Fruit fly (Drosophila melanogaster): ENCODE measurements around the gene CG6724.
A peak's percentile ranks its signal among the peaks of the same experiment; 100 is the strongest.

The CG6724 gene

DNA sequence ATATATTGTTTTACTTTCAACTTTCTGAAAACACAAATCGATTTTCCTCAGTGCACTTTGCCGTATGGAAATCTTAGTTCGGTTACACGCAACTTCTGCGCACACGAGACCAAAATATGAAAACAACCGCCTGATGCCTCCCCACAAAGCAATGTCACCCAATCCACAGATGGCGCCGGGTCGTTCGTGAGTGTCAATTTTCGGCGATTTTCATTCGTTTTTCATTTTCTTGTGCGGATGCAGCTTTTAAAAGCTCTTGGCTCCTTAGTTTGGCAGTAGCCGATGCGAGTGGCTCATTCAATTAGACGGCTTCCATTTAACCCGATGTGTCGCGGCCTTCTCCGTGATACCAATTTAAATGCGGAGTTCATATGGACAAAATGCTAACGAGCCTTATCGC is 45.8 kb downstream of the CG6724 start, which contains the start of gene CG6431:
Gene CG6431, plus strand, starts transcription at position 301 of the 400 bp plus-strand sequence.
- no peak for TF ChIP-seq D1 (tag; optimal IDR thresholded peaks at IDR 0.05)
- TF ChIP-seq EcR (GFP tag; optimal IDR thresholded peaks at IDR 0.05) = no peak
- no peak for TF ChIP-seq Snoo (tag; optimal IDR thresholded peaks at IDR 0.05)
- no peak for TF ChIP-seq fd96Ca (GFP tag; IDR thresholded peaks at IDR 0.05)
- TF ChIP-seq CG17806 (tag; optimal IDR thresholded peaks at IDR 0.05) = no peak
- TF ChIP-seq CG4496 (GFP tag; IDR thresholded peaks at IDR 0.05) = no peak
- TF ChIP-seq CG15710 (tag; optimal IDR thresholded peaks at IDR 0.05) = no peak
- no peak for TF ChIP-seq CG34367 (tag; optimal IDR thresholded peaks at IDR 0.05)
- no peak for TF ChIP-seq CG32121 (GFP tag; IDR thresholded peaks at IDR 0.05)
- no peak for TF ChIP-seq Pif1B (GFP tag; optimal IDR thresholded peaks at IDR 0.05)
- TF ChIP-seq CG14655 (GFP tag; optimal IDR thresholded peaks at IDR 0.05) = no peak
- no peak for TF ChIP-seq CG8301 (tag; optimal IDR thresholded peaks at IDR 0.05)
- TF ChIP-seq Ets98B (GFP tag; IDR thresholded peaks at IDR 0.05) = no peak
- no peak for TF ChIP-seq CG9948 (tag; optimal IDR thresholded peaks at IDR 0.05)
- no peak for TF ChIP-seq CG8159 (tag; optimal IDR thresholded peaks at IDR 0.05)
- TF ChIP-seq rn (GFP tag; IDR thresholded peaks at IDR 0.05) = no peak
- TF ChIP-seq CG13204 (GFP tag; optimal IDR thresholded peaks at IDR 0.05) = no peak
- no peak for TF ChIP-seq Pif1A (GFP tag; optimal IDR thresholded peaks at IDR 0.05)
- TF ChIP-seq CG10348 (GFP tag; IDR thresholded peaks at IDR 0.05) = no peak

DNA sequence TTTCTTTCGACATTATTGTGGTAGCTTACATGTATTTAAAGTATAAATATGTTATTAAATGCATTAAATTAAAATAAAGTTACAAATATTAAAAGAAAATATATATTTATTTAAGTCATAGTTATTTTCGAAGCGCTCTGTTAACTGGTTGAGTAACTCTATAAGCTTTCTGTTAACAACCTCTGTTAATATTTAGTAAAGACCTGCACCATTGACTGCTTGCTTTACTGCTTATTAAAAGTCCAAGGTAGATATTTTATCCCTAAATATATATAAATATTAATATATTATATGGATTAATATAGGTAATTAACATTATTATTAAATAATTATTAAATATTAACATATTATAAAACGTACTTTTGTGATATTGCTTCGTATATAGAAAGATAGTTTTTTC is 48.2 kb downstream of the CG6724 start:
- TF ChIP-seq Snoo (tag; optimal IDR thresholded peaks at IDR 0.05) = no peak
- no peak for TF ChIP-seq CG12605 (GFP tag; IDR thresholded peaks at IDR 0.05)
- peak; percentile 56 for TF ChIP-seq D1 (tag; optimal IDR thresholded peaks at IDR 0.05)

All from whole organism, pupa.